Worm (Caenorhabditis elegans) whole organism, L2 larva: ENCODE results near the gene T25B9.2.

Experiments used
- C34F6.9 ChIP-seq: fragments of 150-350 bp; optimal IDR thresholded peaks from 2 replicates; lab custom pipeline; 2014; ENCODE audit warnings: missing biosample characterization, missing genetic modification characterization
- Y55F3AM.14 ChIP-seq: fragments of 200-800 bp; sonication (Bioruptor generic); optimal IDR thresholded peaks from 2 replicates; lab custom pipeline; 2018; ENCODE audit warnings: mild to moderate bottlenecking, missing genetic modification characterization, missing compliant biosample characterization
- ZK546.5 ChIP-seq: sonication (generic microtip); optimal IDR thresholded peaks from 2 replicates; lab custom pipeline; 2017; ENCODE audit warnings: missing biosample characterization, missing genetic modification characterization
- alr-1 ChIP-seq: fragments of 150-350 bp; optimal IDR thresholded peaks from 2 replicates; lab custom pipeline; 2014; ENCODE audit warnings: missing biosample characterization, missing genetic modification characterization
- aly-2 ChIP-seq: fragments of 150-350 bp; optimal IDR thresholded peaks from 2 replicates; lab custom pipeline; 2014; ENCODE audit warnings: missing biosample characterization, missing genetic modification characterization
- ama-1 ChIP-seq: fragments of 150-350 bp; optimal IDR thresholded peaks from 2 replicates; lab custom pipeline; 2018; ENCODE audit warnings: inconsistent platforms
- blmp-1 ChIP-seq: sonication (generic microtip); optimal IDR thresholded peaks from 2 replicates; lab custom pipeline; 2017; ENCODE audit warnings: missing genetic modification characterization, mild to moderate bottlenecking, missing compliant biosample characterization, antibody characterized with exemption, moderate library complexity; ENCODE audit not compliant: insufficient read depth
- ceh-16 ChIP-seq: fragments of 150-350 bp; optimal IDR thresholded peaks from 2 replicates; lab custom pipeline; 2014; ENCODE audit warnings: missing biosample characterization, missing genetic modification characterization
- ceh-82 ChIP-seq: fragments of 150-350 bp; optimal IDR thresholded peaks from 2 replicates; lab custom pipeline; 2014; ENCODE audit warnings: missing biosample characterization, missing genetic modification characterization
- crh-2 ChIP-seq: sonication (generic microtip); optimal IDR thresholded peaks from 2 replicates; lab custom pipeline; 2017; ENCODE audit warnings: missing biosample characterization, missing genetic modification characterization
- dmd-4 ChIP-seq: sonication (generic microtip); optimal IDR thresholded peaks from 2 replicates; lab custom pipeline; 2017; ENCODE audit warnings: missing biosample characterization, missing genetic modification characterization
- egl-27 ChIP-seq: sonication (generic microtip); optimal IDR thresholded peaks from 3 replicates; lab custom pipeline; 2017; ENCODE audit warnings: missing biosample characterization, missing genetic modification reagents, missing genetic modification characterization
- elt-1 ChIP-seq: fragments of 150-350 bp; optimal IDR thresholded peaks from 2 replicates; lab custom pipeline; 2014; ENCODE audit warnings: missing biosample characterization, missing genetic modification characterization
- elt-3 ChIP-seq: sonication (generic microtip); optimal IDR thresholded peaks from 2 replicates; lab custom pipeline; 2017; ENCODE audit warnings: missing biosample characterization, missing genetic modification characterization
- lin-11 ChIP-seq: fragments of 150-350 bp; sonication (generic microtip); optimal IDR thresholded peaks from 2 replicates; lab custom pipeline; 2014; ENCODE audit warnings: missing biosample characterization, missing genetic modification characterization, inconsistent platforms, mixed read lengths
- lin-13 ChIP-seq: fragments of 150-350 bp; optimal IDR thresholded peaks from 2 replicates; lab custom pipeline; 2014; ENCODE audit warnings: missing biosample characterization, missing genetic modification reagents, missing genetic modification characterization
- lin-39 ChIP-seq: fragments of 150-350 bp; optimal IDR thresholded peaks from 2 replicates; lab custom pipeline; 2014; ENCODE audit warnings: missing biosample characterization, missing genetic modification reagents, missing genetic modification characterization
- lsy-2 ChIP-seq, 2 experiments: fragments of 150-350 bp in 1 of 2; sonication (generic microtip) in 1 of 2; optimal IDR thresholded peaks; 2 replicates each; lab custom pipeline; 2014 to 2017; ENCODE audit warnings: missing biosample characterization in 2 of 2, missing genetic modification characterization in 2 of 2
- mab-5 ChIP-seq: fragments of 150-350 bp; optimal IDR thresholded peaks from 2 replicates; lab custom pipeline; 2014; ENCODE audit warnings: missing biosample characterization, missing genetic modification characterization
- mbf-1 ChIP-seq: sonication (generic microtip); optimal IDR thresholded peaks from 2 replicates; lab custom pipeline; 2017; ENCODE audit warnings: missing biosample characterization, missing genetic modification characterization
- mdl-1 ChIP-seq, 2 experiments: fragments of 150-350 bp in 1 of 2; sonication (generic microtip) in 1 of 2; optimal IDR thresholded peaks; 2 replicates each; lab custom pipeline; 2017; ENCODE audit warnings: missing biosample characterization in 2 of 2, missing genetic modification characterization in 2 of 2
- nhr-10 ChIP-seq: sonication (generic microtip); optimal IDR thresholded peaks from 2 replicates; lab custom pipeline; 2017; ENCODE audit warnings: missing biosample characterization, missing genetic modification characterization
- nhr-12 ChIP-seq: fragments of 150-350 bp; optimal IDR thresholded peaks from 2 replicates; lab custom pipeline; 2014; ENCODE audit warnings: missing biosample characterization, missing genetic modification characterization
- nhr-21 ChIP-seq: fragments of 150-350 bp; optimal IDR thresholded peaks from 2 replicates; lab custom pipeline; 2014; ENCODE audit warnings: missing biosample characterization, missing genetic modification characterization
- nhr-23 ChIP-seq: fragments of 150-350 bp; optimal IDR thresholded peaks from 2 replicates; lab custom pipeline; 2014; ENCODE audit warnings: missing biosample characterization, missing genetic modification reagents, missing genetic modification characterization
- nhr-25 ChIP-seq: fragments of 150-350 bp; sonication (generic microtip); optimal IDR thresholded peaks from 3 replicates; lab custom pipeline; 2014; ENCODE audit warnings: missing biosample characterization, missing genetic modification characterization
- nhr-6 ChIP-seq: fragments of 150-350 bp; optimal IDR thresholded peaks from 2 replicates; lab custom pipeline; 2014; ENCODE audit warnings: missing biosample characterization, missing genetic modification characterization
- nhr-77 ChIP-seq: fragments of 150-350 bp; optimal IDR thresholded peaks from 2 replicates; lab custom pipeline; 2014; ENCODE audit warnings: missing biosample characterization, missing genetic modification characterization
- peb-1 ChIP-seq: fragments of 150-350 bp; optimal IDR thresholded peaks from 2 replicates; lab custom pipeline; 2014; ENCODE audit warnings: missing biosample characterization, missing genetic modification characterization
- sem-4 ChIP-seq: fragments of 150-350 bp; optimal IDR thresholded peaks from 2 replicates; lab custom pipeline; 2014; ENCODE audit warnings: missing biosample characterization, missing genetic modification reagents, missing genetic modification characterization
- skn-1 ChIP-seq: sonication (generic microtip); optimal IDR thresholded peaks from 2 replicates; lab custom pipeline; 2017; ENCODE audit warnings: missing biosample characterization, missing genetic modification characterization
- sma-3 ChIP-seq: sonication (generic microtip); optimal IDR thresholded peaks from 2 replicates; lab custom pipeline; 2016; ENCODE audit warnings: missing genetic modification reagents, missing genetic modification characterization, missing compliant biosample characterization
- unc-55 ChIP-seq: fragments of 150-350 bp; sonication (generic microtip); optimal IDR thresholded peaks from 3 replicates; lab custom pipeline; 2014; ENCODE audit warnings: missing biosample characterization, missing genetic modification reagents, missing genetic modification characterization
- zag-1 ChIP-seq: fragments of 150-350 bp; optimal IDR thresholded peaks from 2 replicates; lab custom pipeline; 2014; ENCODE audit warnings: missing biosample characterization, missing genetic modification characterization
- ztf-1 ChIP-seq: fragments of 200-800 bp; sonication (Bioruptor generic); conservative IDR thresholded peaks from 2 replicates; pipeline ENCODE4 v1.3.6; 2022; ENCODE audit warnings: missing genetic modification characterization, missing compliant biosample characterization
- ztf-11 ChIP-seq: sonication (generic microtip); optimal IDR thresholded peaks from 2 replicates; lab custom pipeline; 2017; ENCODE audit warnings: missing biosample characterization, missing genetic modification characterization

Gene T25B9.2

ce11 chrIV:10754685-10755084 lies 3.0 kb upstream of the T25B9.2 start, which contains the start of gene T25B9.5:
T25B9.5 (minus strand) TSS chrIV:10754785.
- TF ChIP-seq alr-1 (tag; lab: Kevin White, UChicago) (no peak), zag-1 (tag; lab: Kevin White, UChicago) (no peak), ZK546.5 (tag; lab: Kevin White, UChicago) (no peak), ceh-82 (no peak), Y55F3AM.14 (GFP tag; lab: Kevin White, UChicago) (no peak), mdl-1 (tag; optimal IDR thresholded peaks at IDR 0.05; lab: Kevin White, UChicago) (no peak), nhr-23 (tag; lab: Kevin White, UChicago) (no peak), nhr-25 (tag; lab: Kevin White, UChicago) (no peak), dmd-4 (no peak), peb-1 (tag; lab: Kevin White, UChicago) (no peak), nhr-10 (tag; lab: Kevin White, UChicago) (no peak), mab-5 (tag; lab: Kevin White, UChicago) (no peak), aly-2 (tag; lab: Kevin White, UChicago) (no peak), elt-1 (tag; lab: Kevin White, UChicago) (no peak)

- TF ChIP-seq unc-55 (GFP tag; lab: Kevin White, UChicago) (no peak), alr-1 (tag; lab: Kevin White, UChicago) (no peak), mbf-1 (tag; lab: Kevin White, UChicago) (no peak), dmd-4 (no peak), egl-27 (no peak), ztf-1 (no peak), sma-3 (GFP tag; lab: Kevin White, UChicago) (no peak), ama-1 (no peak), nhr-6 (tag; lab: Kevin White, UChicago) (no peak)
Measured at ce11 chrIV:10750041-10750440, 1.6 kb downstream of the T25B9.2 start, which contains the start of gene T25B9.1. T25B9.1 (minus strand) TSS chrIV:10750141.

ce11 chrIV:10745332-10745731 lies 6.3 kb downstream of the T25B9.2 start:
- TF ChIP-seq alr-1 (tag; lab: Kevin White, UChicago) = no peak
- TF ChIP-seq lin-11 (tag; lab: Kevin White, UChicago) = no peak

- no peak for TF ChIP-seq nhr-77 (tag; lab: Kevin White, UChicago)
- no peak for TF ChIP-seq Y55F3AM.14 (GFP tag; lab: Kevin White, UChicago)
- TF ChIP-seq zag-1 (tag; lab: Kevin White, UChicago) = no peak
- TF ChIP-seq sma-3 (GFP tag; lab: Kevin White, UChicago) = no peak
- TF ChIP-seq nhr-25 (tag; lab: Kevin White, UChicago) = no peak
- TF ChIP-seq dmd-4 = no peak
- no peak for TF ChIP-seq skn-1 (tag; lab: Kevin White, UChicago)
- TF ChIP-seq sem-4 (tag; lab: Kevin White, UChicago) = no peak
- TF ChIP-seq, all 48 proteins: peak for 0
Measured at ce11 chrIV:10744475-10744874, 7.2 kb downstream of the T25B9.2 start, which contains the start of gene T25B9.3. T25B9.3 (plus strand) TSS chrIV:10744775.

- TF ChIP-seq lin-39 (tag; lab: Kevin White, UChicago) = no peak
Measured at ce11 chrIV:10738328-10738727, 13.3 kb downstream of the T25B9.2 start, which contains the start of gene ssp-34. ssp-34 (minus strand) TSS chrIV:10738602.

- TF ChIP-seq nhr-25 (tag; lab: Kevin White, UChicago) (peak; percentile 76), mdl-1 (tag; optimal IDR thresholded peaks at IDR 0.05; lab: Kevin White, UChicago) (no peak)
- TF ChIP-seq, all 48 proteins: peak for 1
Measured at ce11 chrIV:10737011-10737553, 14.6 kb downstream of the T25B9.2 start, which contains the start of gene grl-21. grl-21 (plus strand) TSS chrIV:10737474.

- TF ChIP-seq sma-3 (GFP tag; lab: Kevin White, UChicago) = peak; percentile 42
- no peak for TF ChIP-seq lin-39 (tag; lab: Kevin White, UChicago)
- TF ChIP-seq lsy-2 (tag; optimal IDR thresholded peaks at IDR 0.05; lab: Kevin White, UChicago) = peak in 1 of 2 experiments; percentile 89
- peak; percentile 9 for TF ChIP-seq blmp-1 (tag; lab: Kevin White, UChicago)
- TF ChIP-seq lin-13 (GFP tag; lab: Kevin White, UChicago) = no peak
- TF ChIP-seq nhr-21 = peak; percentile 33
- no peak for TF ChIP-seq ztf-11 (tag; lab: Kevin White, UChicago)
- no peak for TF ChIP-seq aly-2 (tag; lab: Kevin White, UChicago)
- peak; percentile 88 for TF ChIP-seq crh-2 (tag; lab: Kevin White, UChicago)
- TF ChIP-seq sem-4 (tag; lab: Kevin White, UChicago) = peak; percentile 25
- TF ChIP-seq alr-1 (tag; lab: Kevin White, UChicago) = no peak
- peak; percentile 72 for TF ChIP-seq nhr-6 (tag; lab: Kevin White, UChicago)
- peak; percentile 67 for TF ChIP-seq nhr-25 (tag; lab: Kevin White, UChicago)
- no peak for TF ChIP-seq ceh-16 (tag; lab: Kevin White, UChicago)
- peak; percentile 14 for TF ChIP-seq ceh-82
- TF ChIP-seq nhr-12 = no peak
- TF ChIP-seq elt-3 (tag; lab: Kevin White, UChicago) = no peak
- no peak for TF ChIP-seq elt-1 (tag; lab: Kevin White, UChicago)
- TF ChIP-seq mab-5 (tag; lab: Kevin White, UChicago) = peak; percentile 59
- TF ChIP-seq C34F6.9 (tag; lab: Kevin White, UChicago) = peak; percentile 77
Measured at ce11 chrIV:10734527-10735436, 16.9 kb downstream of the T25B9.2 start, which contains the start of the genes orc-5 and cyb-1. orc-5 (minus strand) TSS chrIV:10734588. cyb-1 (plus strand) TSS chrIV:10735216.
